Fruit fly (Drosophila melanogaster) whole organism, embryonic: ENCODE measurements around the gene CG4004.
A peak's percentile ranks its signal among the peaks of the same experiment; 100 is the strongest.

Source experiments
- Adf1 ChIP-seq: fragments of 200-800 bp; sonication (Bioruptor generic); IDR thresholded peaks from 2 replicates; pipeline ENCODE4 v1.3.6; 2022; ENCODE audit warnings: missing biosample characterization, missing genetic modification characterization
- CG10274 ChIP-seq: fragments of 200-800 bp; sonication (Bioruptor generic); optimal IDR thresholded peaks from 3 replicates; lab custom pipeline; 2017; ENCODE audit warnings: missing biosample characterization, mild to moderate bottlenecking, missing genetic modification characterization
- CG11695 ChIP-seq: fragments of 200-800 bp; sonication (Bioruptor generic); IDR thresholded peaks from 3 replicates; pipeline ENCODE4 v1.3.6; 2022; ENCODE audit warnings: missing biosample characterization, missing genetic modification characterization
- CG12219 ChIP-seq: fragments of 200-800 bp; sonication (Bioruptor generic); optimal IDR thresholded peaks from 3 replicates; lab custom pipeline; 2018; ENCODE audit warnings: missing biosample characterization, mild to moderate bottlenecking, missing genetic modification characterization
- CG12236 ChIP-seq: fragments of 200-800 bp; sonication (Bioruptor generic); optimal IDR thresholded peaks from 2 replicates; lab custom pipeline; 2016; ENCODE audit warnings: missing biosample characterization, missing genetic modification characterization
- CG15073 ChIP-seq: fragments of 200-800 bp; sonication (Bioruptor generic); optimal IDR thresholded peaks from 2 replicates; lab custom pipeline; 2016; ENCODE audit warnings: missing biosample characterization, missing genetic modification characterization
- CG15601 ChIP-seq: fragments of 200-800 bp; sonication (Bioruptor generic); optimal IDR thresholded peaks from 3 replicates; lab custom pipeline; 2019; ENCODE audit warnings: missing biosample characterization, mild to moderate bottlenecking, missing genetic modification characterization, moderate library complexity
- CG17802 ChIP-seq: fragments of 200-800 bp; sonication (Bioruptor generic); optimal IDR thresholded peaks from 2 replicates; lab custom pipeline; 2018; ENCODE audit warnings: missing biosample characterization, mild to moderate bottlenecking, missing genetic modification characterization, moderate library complexity
- CG2116 ChIP-seq: fragments of 200-800 bp; sonication (Bioruptor generic); optimal IDR thresholded peaks from 3 replicates; lab custom pipeline; 2018; ENCODE audit warnings: missing biosample characterization, mild to moderate bottlenecking, missing genetic modification characterization
- CG31441 ChIP-seq: fragments of 200-800 bp; sonication (Bioruptor generic); IDR thresholded peaks from 2 replicates; pipeline ENCODE4 v1.3.6; 2022; ENCODE audit warnings: missing biosample characterization, missing genetic modification characterization
- CG33213 ChIP-seq: fragments of 200-800 bp; sonication (Bioruptor generic); optimal IDR thresholded peaks from 3 replicates; lab custom pipeline; 2016; ENCODE audit warnings: missing biosample characterization, missing genetic modification characterization
- CG3847 ChIP-seq: fragments of 200-800 bp; sonication (Bioruptor generic); IDR thresholded peaks from 2 replicates; pipeline ENCODE4 v1.3.6; 2022; ENCODE audit warnings: missing biosample characterization, missing genetic modification characterization
- CG3995 ChIP-seq: fragments of 200-800 bp; sonication (Bioruptor generic); optimal IDR thresholded peaks from 3 replicates; lab custom pipeline; 2016; ENCODE audit warnings: missing biosample characterization, missing genetic modification characterization
- CG4424 ChIP-seq: fragments of 200-800 bp; sonication (Bioruptor generic); optimal IDR thresholded peaks from 3 replicates; lab custom pipeline; 2016; ENCODE audit warnings: missing biosample characterization, missing genetic modification characterization
- CG6654 ChIP-seq: fragments of 200-800 bp; sonication (Bioruptor generic); optimal IDR thresholded peaks from 2 replicates; lab custom pipeline; 2017; ENCODE audit warnings: missing biosample characterization, mild to moderate bottlenecking, missing genetic modification characterization
- CG6854 ChIP-seq: fragments of 200-800 bp; sonication (Bioruptor generic); optimal IDR thresholded peaks from 3 replicates; lab custom pipeline; 2017; ENCODE audit warnings: missing biosample characterization, mild to moderate bottlenecking, missing genetic modification characterization
- CG7271 ChIP-seq: fragments of 200-800 bp; sonication (Bioruptor generic); optimal IDR thresholded peaks from 2 replicates; lab custom pipeline; 2018; ENCODE audit warnings: missing biosample characterization, mild to moderate bottlenecking, missing genetic modification characterization, moderate library complexity
- CG7357 ChIP-seq: fragments of 200-800 bp; sonication (Bioruptor generic); IDR thresholded peaks from 3 replicates; pipeline ENCODE4 v1.3.6; 2022; ENCODE audit warnings: missing biosample characterization, missing genetic modification characterization
- CG7745 ChIP-seq: fragments of 200-800 bp; sonication (Bioruptor generic); optimal IDR thresholded peaks from 2 replicates; lab custom pipeline; 2018; ENCODE audit warnings: missing biosample characterization, mild to moderate bottlenecking, missing genetic modification characterization, moderate library complexity
- CG8944 ChIP-seq: fragments of 200-800 bp; sonication (Bioruptor generic); optimal IDR thresholded peaks from 3 replicates; lab custom pipeline; 2016; ENCODE audit warnings: missing biosample characterization, missing genetic modification characterization
- CTCF ChIP-seq: fragments of 200-800 bp; sonication (Bioruptor generic); optimal IDR thresholded peaks from 2 replicates; lab custom pipeline; 2017; ENCODE audit warnings: missing biosample characterization, mild to moderate bottlenecking, missing genetic modification characterization, moderate library complexity
- Dbx ChIP-seq: fragments of 200-800 bp; sonication (Bioruptor generic); IDR thresholded peaks from 3 replicates; pipeline ENCODE4 v1.3.6; 2022; ENCODE audit warnings: missing biosample characterization, missing genetic modification characterization
- ERR ChIP-seq: fragments of 200-800 bp; sonication (Bioruptor generic); optimal IDR thresholded peaks from 2 replicates; lab custom pipeline; 2016; ENCODE audit warnings: missing biosample characterization, missing genetic modification characterization
- Oaz ChIP-seq: fragments of 200-800 bp; sonication (Bioruptor generic); IDR thresholded peaks from 2 replicates; pipeline ENCODE4 v1.3.6; 2022; ENCODE audit warnings: missing biosample characterization, missing genetic modification characterization
- PHDP ChIP-seq: fragments of 200-800 bp; sonication (Bioruptor generic); optimal IDR thresholded peaks from 3 replicates; lab custom pipeline; 2018; ENCODE audit warnings: missing biosample characterization, mild to moderate bottlenecking, missing genetic modification characterization, moderate library complexity
- Rx ChIP-seq: fragments of 200-800 bp; sonication (Bioruptor generic); IDR thresholded peaks from 2 replicates; pipeline ENCODE4 v1.3.6; 2022; ENCODE audit warnings: missing biosample characterization, missing genetic modification characterization
- YL-1 ChIP-seq: fragments of 200-800 bp; sonication (Bioruptor generic); optimal IDR thresholded peaks from 3 replicates; lab custom pipeline; 2017; ENCODE audit warnings: missing biosample characterization, mild to moderate bottlenecking, missing genetic modification characterization
- ac ChIP-seq: fragments of 200-800 bp; sonication (Bioruptor generic); optimal IDR thresholded peaks from 3 replicates; lab custom pipeline; 2017; ENCODE audit warnings: missing biosample characterization, mild to moderate bottlenecking, missing genetic modification characterization
- az2 ChIP-seq: fragments of 200-800 bp; sonication (Bioruptor generic); optimal IDR thresholded peaks from 3 replicates; lab custom pipeline; 2016; ENCODE audit warnings: missing biosample characterization, missing genetic modification characterization
- bowl ChIP-seq: fragments of 200-800 bp; sonication (Bioruptor generic); IDR thresholded peaks from 2 replicates; pipeline ENCODE4 v1.3.6; 2022; ENCODE audit warnings: missing biosample characterization, missing genetic modification characterization
- bsh ChIP-seq, 2 experiments: fragments of 200-800 bp; sonication (Bioruptor generic); optimal IDR thresholded peaks; 2 replicates each; lab custom pipeline; 2017 to 2018; ENCODE audit warnings: mild to moderate bottlenecking in 2 of 2, missing biosample characterization in 2 of 2, missing genetic modification characterization in 2 of 2, moderate library complexity in 1 of 2
- btn ChIP-seq: fragments of 200-800 bp; sonication (Bioruptor generic); optimal IDR thresholded peaks from 2 replicates; lab custom pipeline; 2016; ENCODE audit warnings: missing biosample characterization, missing genetic modification characterization
- cas ChIP-seq: fragments of 200-800 bp; sonication (Bioruptor generic); IDR thresholded peaks from 2 replicates; pipeline ENCODE4 v1.3.6; 2022; ENCODE audit warnings: missing biosample characterization, missing genetic modification characterization
- crc ChIP-seq: fragments of 200-800 bp; sonication (Bioruptor generic); optimal IDR thresholded peaks from 2 replicates; lab custom pipeline; 2016; ENCODE audit warnings: missing biosample characterization, missing genetic modification characterization
- cwo ChIP-seq: fragments of 200-800 bp; sonication (Bioruptor generic); optimal IDR thresholded peaks from 3 replicates; lab custom pipeline; 2017; ENCODE audit warnings: missing biosample characterization, missing genetic modification characterization, mild to moderate bottlenecking, moderate library complexity, missing genetic modification reagents
- gce ChIP-seq: fragments of 200-800 bp; sonication (Bioruptor generic); IDR thresholded peaks from 3 replicates; pipeline ENCODE4 v1.3.6; 2022; ENCODE audit warnings: missing biosample characterization, missing genetic modification characterization
- ham ChIP-seq: fragments of 200-800 bp; sonication (Bioruptor generic); IDR thresholded peaks from 2 replicates; pipeline ENCODE4 v1.3.6; 2022; ENCODE audit warnings: missing biosample characterization, missing genetic modification characterization
- hb ChIP-seq: fragments of 200-800 bp; sonication (Bioruptor generic); IDR thresholded peaks from 3 replicates; pipeline ENCODE4 v1.3.6; 2022; ENCODE audit warnings: missing biosample characterization, missing genetic modification characterization; ENCODE audit not compliant: partially characterized antibody
- hkb ChIP-seq, 2 experiments: fragments of 200-800 bp in 1 of 2; fragments of >200 bp in 1 of 2; sonication (Bioruptor generic) in 1 of 2; IDR thresholded peaks in 1 of 2; optimal IDR thresholded peaks in 1 of 2; 2 replicates each; pipeline versions ENCODE4 v1.3.6 to Lab custom; 2017 to 2022; ENCODE audit warnings: missing biosample characterization in 1 of 2, missing genetic modification characterization in 1 of 2
- hth ChIP-seq: fragments of >200 bp; optimal IDR thresholded peaks from 2 replicates; lab custom pipeline; 2017; ENCODE audit warnings: inconsistent platforms
- kay ChIP-seq: fragments of 200-800 bp; sonication (Bioruptor generic); optimal IDR thresholded peaks from 2 replicates; lab custom pipeline; 2016; ENCODE audit warnings: missing biosample characterization, missing genetic modification characterization
- ken ChIP-seq: fragments of 200-800 bp; sonication (Bioruptor generic); IDR thresholded peaks from 3 replicates; pipeline ENCODE4 v1.3.6; 2022; ENCODE audit warnings: missing biosample characterization, missing genetic modification characterization
- maf-S ChIP-seq: fragments of 200-800 bp; sonication (Bioruptor generic); optimal IDR thresholded peaks from 2 replicates; lab custom pipeline; 2016; ENCODE audit warnings: missing biosample characterization, missing genetic modification characterization
- mam ChIP-seq: fragments of 200-800 bp; sonication (Bioruptor generic); optimal IDR thresholded peaks from 3 replicates; lab custom pipeline; 2016; ENCODE audit warnings: missing biosample characterization, missing genetic modification characterization
- nerfin-2 ChIP-seq: fragments of 200-800 bp; sonication (Bioruptor generic); IDR thresholded peaks from 2 replicates; pipeline ENCODE4 v1.3.6; 2022; ENCODE audit warnings: missing biosample characterization, missing genetic modification characterization; ENCODE audit not compliant: partially characterized antibody
- nmo ChIP-seq: fragments of 200-800 bp; sonication (Bioruptor generic); optimal IDR thresholded peaks from 2 replicates; lab custom pipeline; 2018; ENCODE audit warnings: missing biosample characterization, mild to moderate bottlenecking, missing genetic modification characterization, moderate library complexity
- pan ChIP-seq, 4 experiments: fragments of >200 bp in 3 of 4; fragments of 200-800 bp in 1 of 4; sonication (Bioruptor generic) in 1 of 4; optimal IDR thresholded peaks in 3 of 4; IDR thresholded peaks in 1 of 4; 2 replicates each; pipeline versions ENCODE4 v1.3.6 to Lab custom; 2017 to 2022; ENCODE audit warnings: missing biosample characterization in 2 of 4, missing genetic modification characterization in 2 of 4, mixed read lengths in 1 of 4
- sc ChIP-seq, 3 experiments: fragments of >200 bp in 2 of 3; fragments of 200-800 bp in 1 of 3; sonication (Bioruptor generic) in 1 of 3; optimal IDR thresholded peaks; 2 replicates in 2 of 3; 3 replicates in 1 of 3; lab custom pipeline; 2017; ENCODE audit warnings: mild to moderate bottlenecking in 1 of 3, missing biosample characterization in 1 of 3, missing genetic modification characterization in 1 of 3, missing genetic modification reagents in 1 of 3
- sens ChIP-seq: fragments of 200-800 bp; sonication (Bioruptor generic); peaks from one replicate; lab custom pipeline; 2016; ENCODE audit warnings: missing biosample characterization, missing genetic modification characterization
- vfl ChIP-seq: fragments of 200-800 bp; sonication (Bioruptor generic); optimal IDR thresholded peaks from 2 replicates; lab custom pipeline; 2016; ENCODE audit warnings: missing biosample characterization, missing genetic modification characterization

Gene CG4004

DNA sequence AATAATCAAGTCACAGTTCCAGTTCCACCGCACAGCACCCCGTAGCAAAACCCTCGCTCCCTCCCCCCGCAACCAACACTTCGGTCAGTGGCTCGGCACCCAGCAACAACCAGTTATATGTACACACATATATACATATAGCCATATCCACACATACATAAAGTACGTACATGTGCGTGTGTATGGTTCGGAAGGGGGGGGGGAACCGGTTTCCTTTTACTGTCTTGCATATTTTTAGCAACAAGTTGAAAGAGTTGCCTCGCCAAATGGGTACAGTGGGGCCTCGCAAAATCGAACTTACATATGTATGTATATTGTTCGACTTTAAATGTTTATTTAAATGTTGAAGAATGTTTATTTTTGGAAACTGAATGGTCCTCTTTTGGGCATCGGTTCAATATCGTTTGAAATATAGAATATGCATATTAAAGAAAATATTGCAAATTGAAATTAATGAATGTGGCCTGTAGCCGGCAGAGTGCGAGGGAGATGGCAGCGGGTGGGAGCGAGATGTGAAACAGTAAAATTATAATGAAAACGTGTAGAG is 11.1 kb downstream of the CG4004 start (continued):
- TF ChIP-seq nerfin-2 (GFP tag; lab: Robert Waterston, UW) (no peak), CG2116 (GFP tag; lab: Kevin White, UChicago) (peak; percentile 13), cwo (peak; percentile 86), hb (no peak), CG15073 (GFP tag; lab: Kevin White, UChicago) (no peak), CG10274 (GFP tag; lab: Kevin White, UChicago) (peak; percentile 45), pan (optimal IDR thresholded peaks at IDR 0.05; lab: Kevin White, UChicago) (no peak), pan (GFP tag; optimal IDR thresholded peaks at IDR 0.05 in 1 of 2, IDR thresholded peaks at IDR 0.05 in 1 of 2) (peak in 1 of 2 experiments; percentile 78), PHDP (peak; percentile 78), CG3995 (peak; percentile 34), bowl (GFP tag; lab: Robert Waterston, UW) (peak; percentile 65; the same call in 1 of the 2 replicates), sens (GFP tag; lab: Kevin White, UChicago) (peak; percentile 83), CTCF (GFP tag; lab: Kevin White, UChicago) (no peak), CG4424 (peak; percentile 39), Adf1 (GFP tag; lab: Robert Waterston, UW) (no peak), CG7745 (no peak), CG33213 (GFP tag; lab: Kevin White, UChicago) (peak; percentile 3), mam (GFP tag; lab: Kevin White, UChicago) (peak; percentile 73), sc (optimal IDR thresholded peaks at IDR 0.05; lab: Kevin White, UChicago) (no peak), sc (GFP tag; optimal IDR thresholded peaks at IDR 0.05; lab: Kevin White, UChicago) (peak; percentile 11), bsh (GFP tag; optimal IDR thresholded peaks at IDR 0.05; lab: Kevin White, UChicago) (peak; percentile 35 to 65), Dbx (peak; percentile 82), ham (GFP tag; lab: Robert Waterston, UW) (no peak), CG6654 (GFP tag; lab: Kevin White, UChicago) (no peak), hkb (optimal IDR thresholded peaks at IDR 0.05; lab: Kevin White, UChicago) (no peak), hkb (GFP tag; IDR thresholded peaks at IDR 0.05; lab: Robert Waterston, UW) (peak; percentile 79), ac (GFP tag; lab: Kevin White, UChicago) (no peak), CG8944 (GFP tag; lab: Kevin White, UChicago) (no peak), cas (GFP tag; lab: Robert Waterston, UW) (peak; percentile 58), CG11695 (GFP tag; lab: Robert Waterston, UW) (peak; percentile 81), crc (peak; percentile 37), nmo (GFP tag; lab: Kevin White, UChicago) (peak; percentile 62), YL-1 (no peak), kay (GFP tag; lab: Kevin White, UChicago) (no peak), az2 (peak; percentile 27), ken (GFP tag; lab: Robert Waterston, UW) (no peak), hth (lab: Kevin White, UChicago) (no peak), CG12219 (GFP tag; lab: Kevin White, UChicago) (peak; percentile 47), CG7357 (GFP tag; lab: Robert Waterston, UW) (peak; percentile 74; the same call in 2 of the 3 replicates), gce (GFP tag; lab: Robert Waterston, UW) (no peak), CG7271 (no peak), CG3847 (GFP tag; lab: Robert Waterston, UW) (peak; percentile 78), maf-S (no peak), CG15601 (no peak), Oaz (GFP tag; lab: Robert Waterston, UW) (peak; percentile 44; the same call in 1 of the 2 replicates), CG31441 (GFP tag; lab: Robert Waterston, UW) (peak; percentile 30; the same call in 1 of the 2 replicates), CG6854 (GFP tag; lab: Kevin White, UChicago) (peak; percentile 49), vfl (peak; percentile 40), ERR (GFP tag; lab: Kevin White, UChicago) (peak; percentile 9), btn (GFP tag; lab: Kevin White, UChicago) (no peak), CG12236 (GFP tag; lab: Kevin White, UChicago) (no peak), Rx (GFP tag; lab: Robert Waterston, UW) (peak; percentile 66; the same call in 1 of the 2 replicates), CG17802 (tag; lab: Kevin White, UChicago) (no peak)
